Worm (Caenorhabditis elegans): ENCODE measurements around the gene F26F12.3.
A peak's percentile ranks its signal among the peaks of the same experiment; 100 is the strongest.

F26F12.3 gene

ce11 chrV:5842507-5843144, 2.9 kb downstream of the F26F12.3 start (continued):
- TF ChIP-seq D1046.2 (GFP tag; IDR thresholded peaks at IDR 0.05) (0 out of 2 replicates have a peak, but pooled peaks have one; percentile 31), attf-4 (tag; optimal IDR thresholded peaks at IDR 0.05) (no peak), T26A8.4 (GFP tag; IDR thresholded peaks at IDR 0.05) (no peak; the same call in 1 of the 2 replicates), spr-3 (GFP tag; optimal IDR thresholded peaks at IDR 0.05) (no peak), nhr-28 (tag; optimal IDR thresholded peaks at IDR 0.05) (peak; percentile 67), daf-16 (GFP tag; optimal IDR thresholded peaks at IDR 0.05) (no peak), daf-16 (tag; optimal IDR thresholded peaks at IDR 0.05) (peak; percentile 47), zip-2 (tag; optimal IDR thresholded peaks at IDR 0.05) (no peak), fos-1 (tag; optimal IDR thresholded peaks at IDR 0.05) (no peak), zip-11 (GFP tag; IDR thresholded peaks at IDR 0.05) (no peak), Y5F2A.4 (GFP tag; optimal IDR thresholded peaks at IDR 0.05) (no peak), hlh-11 (tag; optimal IDR thresholded peaks at IDR 0.05) (peak; percentile 57), ctbp-1 (GFP tag; IDR thresholded peaks at IDR 0.05) (no peak), zag-1 (tag; optimal IDR thresholded peaks at IDR 0.05) (no peak), dve-1 (tag; optimal IDR thresholded peaks at IDR 0.05; ENCODE audit: insufficient read depth) (peak; percentile 70), ZK337.2 (GFP tag; IDR thresholded peaks at IDR 0.05) (no peak), ztf-11 (tag; optimal IDR thresholded peaks at IDR 0.05) (no peak), vab-7 (GFP tag; IDR thresholded peaks at IDR 0.05) (no peak)

- TF ChIP-seq dmd-8 (GFP tag; IDR thresholded peaks at IDR 0.05) (0 out of 2 replicates have a peak, but pooled peaks have one; percentile 23), zfp-3 (GFP tag; conservative IDR thresholded peaks at IDR 0.05) (no peak), aha-1 (tag) (peak; percentile 96)
These were observed 4.6 kb downstream of the F26F12.3 start for ce11 chrV:5840939-5841338.

ce11 chrV:5838576-5839366, 6.7 kb downstream of the F26F12.3 start, which contains the start of gene F26F12.2:
Gene F26F12.2 (minus strand): TSS chrV:5838613.
- TF ChIP-seq sdz-12 (GFP tag; optimal IDR thresholded peaks at IDR 0.05) = peak; percentile 78
- TF ChIP-seq daf-16 (GFP tag; optimal IDR thresholded peaks at IDR 0.05) = no peak
- TF ChIP-seq daf-16 (tag; optimal IDR thresholded peaks at IDR 0.05) = peak; percentile 26
- TF ChIP-seq R02D3.7 (tag; optimal IDR thresholded peaks at IDR 0.05) = no peak
- peak; percentile 39; the same call in 1 of the 2 replicates for TF ChIP-seq hmg-1.1 (GFP tag; IDR thresholded peaks at IDR 0.05)
- peak; percentile 6 for TF ChIP-seq nhr-102 (tag; optimal IDR thresholded peaks at IDR 0.05)
- no peak for TF ChIP-seq nhr-6 (tag; optimal IDR thresholded peaks at IDR 0.05)
- peak; percentile 84 for TF ChIP-seq aha-1 (tag)
- TF ChIP-seq hlh-30 (tag; optimal IDR thresholded peaks at IDR 0.05; ENCODE audit: insufficient read depth) = peak; percentile 26
- TF ChIP-seq Y105C5A.15 (GFP tag; IDR thresholded peaks at IDR 0.05) = no peak
- TF ChIP-seq unc-62 (GFP tag; optimal IDR thresholded peaks at IDR 0.05 in 1 of 2) = peak in 1 of 2 experiments; percentile 91
- TF ChIP-seq unc-62 (tag; optimal IDR thresholded peaks at IDR 0.05) = no peak
- peak; percentile 61; the same call in 1 of the 2 replicates for TF ChIP-seq arid-1 (GFP tag; conservative IDR thresholded peaks at IDR 0.05)
- TF ChIP-seq nhr-77 (tag; optimal IDR thresholded peaks at IDR 0.05) = no peak
- peak; percentile 5; the same call in 1 of the 2 replicates for TF ChIP-seq snpc-1.2 (GFP tag; IDR thresholded peaks at IDR 0.05)
- peak; percentile 26 for TF ChIP-seq F37D6.2 (tag; optimal IDR thresholded peaks at IDR 0.05)
- TF ChIP-seq T26A8.4 (GFP tag; IDR thresholded peaks at IDR 0.05) = peak; percentile 43; the same call in 1 of the 2 replicates
- TF ChIP-seq hif-1 (tag; optimal IDR thresholded peaks at IDR 0.05) = peak in 1 of 2 experiments; percentile 11
- 0 out of 2 replicates have a peak, but pooled peaks have one; percentile 17 for TF ChIP-seq lin-38 (GFP tag; IDR thresholded peaks at IDR 0.05)
- TF ChIP-seq madf-9 (GFP tag; conservative IDR thresholded peaks at IDR 0.05) = 0 out of 2 replicates have a peak, but pooled peaks have one; percentile 12
- TF ChIP-seq spr-1 (tag; optimal IDR thresholded peaks at IDR 0.05) = peak; percentile 6
- peak; percentile 68 for TF ChIP-seq dve-1 (tag; optimal IDR thresholded peaks at IDR 0.05; ENCODE audit: insufficient read depth)
- peak in 1 of 2 experiments; percentile 17; a peak in 1 of 4 replicates for TF ChIP-seq madf-5 (GFP tag; IDR thresholded peaks at IDR 0.05)
- TF ChIP-seq nhr-25 (tag; optimal IDR thresholded peaks at IDR 0.05; ENCODE audit: borderline replicate concordance, insufficient read depth) = peak; percentile 59
- TF ChIP-seq nhr-11 (tag; optimal IDR thresholded peaks at IDR 0.05) = no peak
- no peak for TF ChIP-seq vab-7 (GFP tag; IDR thresholded peaks at IDR 0.05)
- no peak for TF ChIP-seq duxl-1 (tag; optimal IDR thresholded peaks at IDR 0.05; ENCODE audit: poor library complexity)
- peak; percentile 39 for TF ChIP-seq mep-1 (tag; optimal IDR thresholded peaks at IDR 0.05)
- peak; percentile 41; the same call in 1 of the 2 replicates for TF ChIP-seq lim-7 (GFP tag; IDR thresholded peaks at IDR 0.05)
- TF ChIP-seq ama-1 (optimal IDR thresholded peaks at IDR 0.05) = peak; percentile 79

Data from whole organism, L4 larva.